Fruit fly (Drosophila melanogaster): Measurements from ENCODE around the gene Sfp36F.

Gene Sfp36F

dm6 chr2L:18285620-18286019 is 6.7 kb upstream of the Sfp36F start, which contains the start of gene CG31787:
CG31787 (minus strand) TSS chr2L:18285720.
- TF ChIP-seq CG17359 (tag; optimal IDR thresholded peaks at IDR 0.05) (no peak), Hr39 (optimal IDR thresholded peaks at IDR 0.05) (no peak), CG6254 (GFP tag; optimal IDR thresholded peaks at IDR 0.05) (no peak), CG8388 (GFP tag; optimal IDR thresholded peaks at IDR 0.05) (no peak), fd3F (GFP tag; optimal IDR thresholded peaks at IDR 0.05) (no peak), h (optimal IDR thresholded peaks at IDR 0.05) (no peak), fd102C (GFP tag; optimal IDR thresholded peaks at IDR 0.05) (no peak), CG10321 (GFP tag; IDR thresholded peaks at IDR 0.05) (no peak), CG16813 (GFP tag; IDR thresholded peaks at IDR 0.05; ENCODE audit: partially characterized antibody) (no peak), CG9727 (GFP tag; optimal IDR thresholded peaks at IDR 0.05) (no peak), Camta (GFP tag; optimal IDR thresholded peaks at IDR 0.05) (no peak)

- TF ChIP-seq CG6854 (GFP tag; optimal IDR thresholded peaks at IDR 0.05), result no peak
- TF ChIP-seq CG8388 (GFP tag; optimal IDR thresholded peaks at IDR 0.05), result no peak
- no peak for TF ChIP-seq unpg (GFP tag; optimal IDR thresholded peaks at IDR 0.05)
- TF ChIP-seq ems (GFP tag; optimal IDR thresholded peaks at IDR 0.05), result no peak
- peak; percentile 50 for TF ChIP-seq zen (tag; optimal IDR thresholded peaks at IDR 0.05)
- TF ChIP-seq CG18764 (GFP tag; optimal IDR thresholded peaks at IDR 0.05), result no peak
- TF ChIP-seq Mes4 (GFP tag; optimal IDR thresholded peaks at IDR 0.05), result no peak
- 0 out of 2 replicates have a peak, but pooled peaks have one; percentile 4 for TF ChIP-seq CG9932 (GFP tag; IDR thresholded peaks at IDR 0.05)
- TF ChIP-seq CG31441 (GFP tag; IDR thresholded peaks at IDR 0.05), result peak; percentile 22; the same call in 1 of the 2 replicates
- TF ChIP-seq fd96Cb (tag; optimal IDR thresholded peaks at IDR 0.05), result peak; percentile 19
- TF ChIP-seq MTF-1 (GFP tag; optimal IDR thresholded peaks at IDR 0.05; ENCODE audit: borderline replicate concordance), result no peak
- TF ChIP-seq Drgx (GFP tag; IDR thresholded peaks at IDR 0.05), result peak; percentile 20; the same call in 1 of the 2 replicates
- peak; percentile 16 for TF ChIP-seq dmrt11E (tag; optimal IDR thresholded peaks at IDR 0.05)
- TF ChIP-seq CG10267 (tag; optimal IDR thresholded peaks at IDR 0.05), result peak; percentile 39
- no peak for TF ChIP-seq pros (GFP tag; optimal IDR thresholded peaks at IDR 0.05)
- no peak for TF ChIP-seq Dip3 (GFP tag; optimal IDR thresholded peaks at IDR 0.05)
- no peak for TF ChIP-seq CG8478 (optimal IDR thresholded peaks at IDR 0.05)
- TF ChIP-seq ranshi (GFP tag; IDR thresholded peaks at IDR 0.05), result 0 out of 2 replicates have a peak, but pooled peaks have one; percentile 20
- no peak for TF ChIP-seq prd (optimal IDR thresholded peaks at IDR 0.05)
- TF ChIP-seq prd (GFP tag; IDR thresholded peaks at IDR 0.05), result peak; percentile 68; the same call in 2 of the 3 replicates
- peak; percentile 40; the same call in 1 of the 2 replicates for TF ChIP-seq CG4404 (GFP tag; IDR thresholded peaks at IDR 0.05)
- 0 out of 2 replicates have a peak, but pooled peaks have one; percentile 17 for TF ChIP-seq CG17328 (GFP tag; IDR thresholded peaks at IDR 0.05)
- TF ChIP-seq Trl (optimal IDR thresholded peaks at IDR 0.05), result no peak
- no peak for TF ChIP-seq Trl (GFP tag; optimal IDR thresholded peaks at IDR 0.05)
- TF ChIP-seq Gsc (GFP tag; IDR thresholded peaks at IDR 0.05), result peak; percentile 13; the same call in 1 of the 2 replicates
- TF ChIP-seq croc (GFP tag; conservative IDR thresholded peaks at IDR 0.05), result peak; percentile 30; the same call in 1 of the 3 replicates
- TF ChIP-seq lab (GFP tag; optimal IDR thresholded peaks at IDR 0.05), result peak; percentile 10
- 0 out of 3 replicates have a peak, but pooled peaks have one; percentile 13 for TF ChIP-seq CG34422 (GFP tag; IDR thresholded peaks at IDR 0.05)
- peak; percentile 63 for TF ChIP-seq CG7839 (tag; optimal IDR thresholded peaks at IDR 0.05)
- TF ChIP-seq dmrt99B (tag; optimal IDR thresholded peaks at IDR 0.05), result peak; percentile 24
- TF ChIP-seq CG11504 (tag; optimal IDR thresholded peaks at IDR 0.05), result peak; percentile 35
- TF ChIP-seq CG6689 (GFP tag; IDR thresholded peaks at IDR 0.05), result no peak
- TF ChIP-seq Sox102F (GFP tag; optimal IDR thresholded peaks at IDR 0.05), result peak; percentile 2
- TF ChIP-seq CG9727 (GFP tag; optimal IDR thresholded peaks at IDR 0.05), result peak; percentile 34
- peak; percentile 14 for TF ChIP-seq Abd-B (GFP tag; optimal IDR thresholded peaks at IDR 0.05)
- TF ChIP-seq lmd (GFP tag; IDR thresholded peaks at IDR 0.05), result 0 out of 2 replicates have a peak, but pooled peaks have one; percentile 19
- TF ChIP-seq CG15696 (tag; optimal IDR thresholded peaks at IDR 0.05), result peak; percentile 12
- no peak for TF ChIP-seq Hmr (GFP tag; optimal IDR thresholded peaks at IDR 0.05)
- TF ChIP-seq CG5245 (GFP tag; optimal IDR thresholded peaks at IDR 0.05), result peak; percentile 38
Measured at dm6 chr2L:18287171-18287570, 5.2 kb upstream of the Sfp36F start.
